Fruit fly (Drosophila melanogaster) whole organism, embryonic: ENCODE measurements around the gene dpr3.

Experiments
- Antp ChIP-seq: fragments of 200-800 bp; sonication (Bioruptor generic); optimal IDR thresholded peaks from 3 replicates; lab custom pipeline; 2016; ENCODE audit warnings: missing biosample characterization, missing genetic modification characterization
- Atf6 ChIP-seq: fragments of 200-800 bp; sonication (Bioruptor generic); IDR thresholded peaks from 2 replicates; pipeline ENCODE4 v1.3.6; 2022; ENCODE audit warnings: missing biosample characterization, missing genetic modification characterization
- CG11723 ChIP-seq: fragments of 200-800 bp; sonication (Bioruptor generic); optimal IDR thresholded peaks from 2 replicates; lab custom pipeline; 2017; ENCODE audit warnings: missing biosample characterization, mild to moderate bottlenecking, missing genetic modification characterization
- CG12769 ChIP-seq: fragments of 200-800 bp; sonication (Bioruptor generic); optimal IDR thresholded peaks from 2 replicates; lab custom pipeline; 2019; ENCODE audit warnings: missing biosample characterization, mild to moderate bottlenecking, missing genetic modification characterization, moderate library complexity
- CG13624 ChIP-seq: fragments of 200-800 bp; sonication (Bioruptor generic); optimal IDR thresholded peaks from 2 replicates; lab custom pipeline; 2016; ENCODE audit warnings: missing biosample characterization, missing genetic modification characterization
- CG14014 ChIP-seq: fragments of 200-800 bp; sonication (Bioruptor generic); IDR thresholded peaks from 2 replicates; pipeline ENCODE4 v1.3.6; 2022; ENCODE audit warnings: missing biosample characterization, missing genetic modification characterization
- CG15514 ChIP-seq: fragments of 200-800 bp; sonication (Bioruptor generic); optimal IDR thresholded peaks from 3 replicates; lab custom pipeline; 2017; ENCODE audit warnings: missing biosample characterization, missing genetic modification characterization, mild to moderate bottlenecking, moderate library complexity, missing genetic modification reagents
- CG16813 ChIP-seq: fragments of 200-800 bp; sonication (Bioruptor generic); IDR thresholded peaks from 3 replicates; pipeline ENCODE4 v1.3.6; 2022; ENCODE audit warnings: missing biosample characterization, missing genetic modification characterization; ENCODE audit not compliant: partially characterized antibody
- CG17359 ChIP-seq: fragments of 200-800 bp; sonication (Bioruptor generic); optimal IDR thresholded peaks from 3 replicates; lab custom pipeline; 2018; ENCODE audit warnings: missing biosample characterization, mild to moderate bottlenecking, missing genetic modification characterization, moderate library complexity
- CG17912 ChIP-seq: fragments of 200-800 bp; sonication (Bioruptor generic); optimal IDR thresholded peaks from 2 replicates; lab custom pipeline; 2018; ENCODE audit warnings: missing biosample characterization, mild to moderate bottlenecking, missing genetic modification characterization
- CG1792 ChIP-seq: fragments of 200-800 bp; sonication (Bioruptor generic); optimal IDR thresholded peaks from 2 replicates; lab custom pipeline; 2016; ENCODE audit warnings: missing biosample characterization, missing genetic modification characterization
- CG2116 ChIP-seq: fragments of 200-800 bp; sonication (Bioruptor generic); optimal IDR thresholded peaks from 3 replicates; lab custom pipeline; 2018; ENCODE audit warnings: missing biosample characterization, mild to moderate bottlenecking, missing genetic modification characterization
- CG2120 ChIP-seq: fragments of 200-800 bp; sonication (Bioruptor generic); optimal IDR thresholded peaks from 3 replicates; lab custom pipeline; 2016; ENCODE audit warnings: missing biosample characterization, missing genetic modification characterization
- CG31365 ChIP-seq: fragments of 200-800 bp; sonication (Bioruptor generic); optimal IDR thresholded peaks from 2 replicates; lab custom pipeline; 2018; ENCODE audit warnings: missing biosample characterization, mild to moderate bottlenecking, missing genetic modification characterization
- CG3407 ChIP-seq: fragments of 200-800 bp; sonication (Bioruptor generic); optimal IDR thresholded peaks from 2 replicates; lab custom pipeline; 2018; ENCODE audit warnings: missing biosample characterization, mild to moderate bottlenecking, missing genetic modification characterization
- CG5953 ChIP-seq: fragments of 200-800 bp; sonication (Bioruptor generic); IDR thresholded peaks from 2 replicates; pipeline ENCODE4 v1.3.6; 2022; ENCODE audit warnings: missing biosample characterization, missing genetic modification characterization
- CG6272 ChIP-seq: fragments of 200-800 bp; sonication (Bioruptor generic); IDR thresholded peaks from 2 replicates; pipeline ENCODE4 v1.3.6; 2022; ENCODE audit warnings: missing biosample characterization, missing genetic modification characterization
- CG9932 ChIP-seq: fragments of 200-800 bp; sonication (Bioruptor generic); IDR thresholded peaks from 2 replicates; pipeline ENCODE4 v1.3.6; 2022; ENCODE audit warnings: missing biosample characterization, missing genetic modification characterization
- Dbx ChIP-seq: fragments of 200-800 bp; sonication (Bioruptor generic); IDR thresholded peaks from 3 replicates; pipeline ENCODE4 v1.3.6; 2022; ENCODE audit warnings: missing biosample characterization, missing genetic modification characterization
- Gug ChIP-seq: fragments of 200-800 bp; sonication (Bioruptor generic); IDR thresholded peaks from 4 replicates; pipeline ENCODE4 v1.3.6; 2022; ENCODE audit warnings: missing biosample characterization, missing genetic modification characterization
- HHEX ChIP-seq: fragments of 200-800 bp; sonication (Bioruptor generic); optimal IDR thresholded peaks from 3 replicates; lab custom pipeline; 2017; ENCODE audit warnings: missing biosample characterization, mild to moderate bottlenecking, missing genetic modification characterization, missing genetic modification reagents
- HLH54F ChIP-seq: fragments of 200-800 bp; sonication (Bioruptor generic); optimal IDR thresholded peaks from 3 replicates; lab custom pipeline; 2016; ENCODE audit warnings: missing biosample characterization, missing genetic modification characterization
- Hey ChIP-seq: fragments of 200-800 bp; sonication (Bioruptor generic); optimal IDR thresholded peaks from 3 replicates; lab custom pipeline; 2018; ENCODE audit warnings: missing biosample characterization, mild to moderate bottlenecking, missing genetic modification characterization
- Hmr ChIP-seq: fragments of 200-800 bp; sonication (Bioruptor generic); optimal IDR thresholded peaks from 3 replicates; lab custom pipeline; 2017; ENCODE audit warnings: mild to moderate bottlenecking, missing biosample characterization, missing genetic modification reagents, missing genetic modification characterization
- Hsf ChIP-seq: fragments of 200-800 bp; sonication (Bioruptor generic); optimal IDR thresholded peaks from 3 replicates; lab custom pipeline; 2016; ENCODE audit warnings: missing biosample characterization, missing genetic modification characterization
- Med ChIP-seq: fragments of 200-800 bp; sonication (Bioruptor generic); peaks from one replicate; lab custom pipeline; 2016; ENCODE audit warnings: missing biosample characterization, missing genetic modification characterization, mild to moderate bottlenecking, inconsistent platforms, moderate library complexity
- Nf-YA ChIP-seq: fragments of 200-800 bp; sonication (Bioruptor generic); IDR thresholded peaks from 2 replicates; pipeline ENCODE4 v1.3.6; 2022; ENCODE audit warnings: missing biosample characterization, missing genetic modification characterization
- Oaz ChIP-seq: fragments of 200-800 bp; sonication (Bioruptor generic); IDR thresholded peaks from 2 replicates; pipeline ENCODE4 v1.3.6; 2022; ENCODE audit warnings: missing biosample characterization, missing genetic modification characterization
- abd-A ChIP-seq: fragments of 200-800 bp; sonication (Bioruptor generic); optimal IDR thresholded peaks from 3 replicates; lab custom pipeline; 2019; ENCODE audit warnings: missing biosample characterization, mild to moderate bottlenecking, missing genetic modification characterization, moderate library complexity
- al ChIP-seq: fragments of 200-800 bp; sonication (Bioruptor generic); IDR thresholded peaks from 2 replicates; pipeline ENCODE4 v1.3.6; 2022; ENCODE audit warnings: missing biosample characterization, missing genetic modification characterization
- bowl ChIP-seq: fragments of 200-800 bp; sonication (Bioruptor generic); IDR thresholded peaks from 2 replicates; pipeline ENCODE4 v1.3.6; 2022; ENCODE audit warnings: missing biosample characterization, missing genetic modification characterization
- bsh ChIP-seq, 2 experiments: fragments of 200-800 bp; sonication (Bioruptor generic); optimal IDR thresholded peaks; 2 replicates each; lab custom pipeline; 2017 to 2018; ENCODE audit warnings: mild to moderate bottlenecking in 2 of 2, missing biosample characterization in 2 of 2, missing genetic modification characterization in 2 of 2, moderate library complexity in 1 of 2
- chm ChIP-seq: fragments of 200-800 bp; sonication (Bioruptor generic); IDR thresholded peaks from 2 replicates; pipeline ENCODE4 v1.3.6; 2022; ENCODE audit warnings: missing biosample characterization, missing genetic modification characterization
- dan ChIP-seq: fragments of 200-800 bp; sonication (Bioruptor generic); IDR thresholded peaks from 2 replicates; pipeline ENCODE4 v1.3.6; 2022; ENCODE audit warnings: missing biosample characterization, missing genetic modification characterization
- dati ChIP-seq: fragments of 200-800 bp; sonication (Bioruptor generic); IDR thresholded peaks from 2 replicates; pipeline ENCODE4 v1.3.6; 2022; ENCODE audit warnings: missing biosample characterization, missing genetic modification characterization
- disco-r ChIP-seq: fragments of 200-800 bp; sonication (Bioruptor generic); optimal IDR thresholded peaks from 2 replicates; lab custom pipeline; 2016; ENCODE audit warnings: missing biosample characterization, missing genetic modification characterization
- dpn ChIP-seq, 2 experiments: fragments of 200-800 bp; sonication (Bioruptor generic); optimal IDR thresholded peaks; 3 replicates each; lab custom pipeline; 2016; ENCODE audit warnings: missing biosample characterization in 2 of 2, missing genetic modification characterization in 2 of 2
- emc ChIP-seq: fragments of 200-800 bp; sonication (Bioruptor generic); optimal IDR thresholded peaks from 2 replicates; lab custom pipeline; 2016; ENCODE audit warnings: missing biosample characterization, missing genetic modification characterization
- exex ChIP-seq: fragments of 200-800 bp; sonication (Bioruptor generic); optimal IDR thresholded peaks from 4 replicates; lab custom pipeline; 2018; ENCODE audit warnings: missing biosample characterization, mild to moderate bottlenecking, missing genetic modification characterization, moderate library complexity
- hb ChIP-seq: fragments of 200-800 bp; sonication (Bioruptor generic); IDR thresholded peaks from 3 replicates; pipeline ENCODE4 v1.3.6; 2022; ENCODE audit warnings: missing biosample characterization, missing genetic modification characterization; ENCODE audit not compliant: partially characterized antibody
- hkb ChIP-seq, 2 experiments: fragments of 200-800 bp in 1 of 2; fragments of >200 bp in 1 of 2; sonication (Bioruptor generic) in 1 of 2; IDR thresholded peaks in 1 of 2; optimal IDR thresholded peaks in 1 of 2; 2 replicates each; pipeline versions ENCODE4 v1.3.6 to Lab custom; 2017 to 2022; ENCODE audit warnings: missing biosample characterization in 1 of 2, missing genetic modification characterization in 1 of 2
- ind ChIP-seq: fragments of 200-800 bp; sonication (Bioruptor generic); optimal IDR thresholded peaks from 3 replicates; lab custom pipeline; 2016; ENCODE audit warnings: missing biosample characterization, missing genetic modification characterization
- maf-S ChIP-seq: fragments of 200-800 bp; sonication (Bioruptor generic); optimal IDR thresholded peaks from 2 replicates; lab custom pipeline; 2016; ENCODE audit warnings: missing biosample characterization, missing genetic modification characterization
- mirr ChIP-seq: fragments of 200-800 bp; sonication (Bioruptor generic); optimal IDR thresholded peaks from 3 replicates; lab custom pipeline; 2018; ENCODE audit warnings: missing biosample characterization, mild to moderate bottlenecking, missing genetic modification characterization
- pan ChIP-seq, 4 experiments: fragments of >200 bp in 3 of 4; fragments of 200-800 bp in 1 of 4; sonication (Bioruptor generic) in 1 of 4; optimal IDR thresholded peaks in 3 of 4; IDR thresholded peaks in 1 of 4; 2 replicates each; pipeline versions ENCODE4 v1.3.6 to Lab custom; 2017 to 2022; ENCODE audit warnings: missing biosample characterization in 2 of 4, missing genetic modification characterization in 2 of 4, mixed read lengths in 1 of 4
- run ChIP-seq: fragments of 200-800 bp; sonication (Bioruptor generic); optimal IDR thresholded peaks from 3 replicates; lab custom pipeline; 2018; ENCODE audit warnings: missing biosample characterization, mild to moderate bottlenecking, missing genetic modification characterization
- usp ChIP-seq: fragments of >200 bp; optimal IDR thresholded peaks from 2 replicates; lab custom pipeline; 2017; ENCODE audit warnings: missing biosample characterization, missing genetic modification characterization
- vnd ChIP-seq: fragments of 200-800 bp; sonication (Bioruptor generic); IDR thresholded peaks from 3 replicates; pipeline ENCODE4 v1.3.6; 2022; ENCODE audit warnings: missing biosample characterization, missing genetic modification characterization; ENCODE audit not compliant: partially characterized antibody
- z ChIP-seq: fragments of 200-800 bp; sonication (Bioruptor generic); IDR thresholded peaks from 3 replicates; pipeline ENCODE4 v1.3.6; 2022; ENCODE audit warnings: missing biosample characterization, missing genetic modification characterization
- zen ChIP-seq: fragments of 200-800 bp; sonication (Bioruptor generic); optimal IDR thresholded peaks from 3 replicates; lab custom pipeline; 2018; ENCODE audit warnings: missing biosample characterization, mild to moderate bottlenecking, missing genetic modification characterization, moderate library complexity

dpr3 gene

dm6 chr2L:2133009-2133408, 23.3 kb upstream of the dpr3 start (continued):
- TF ChIP-seq exex = peak; percentile 64
- no peak for TF ChIP-seq hb (GFP tag; lab: Robert Waterston, UW)
- TF ChIP-seq dati = no peak
- no peak for TF ChIP-seq chm (GFP tag; lab: Robert Waterston, UW)
- TF ChIP-seq dan (GFP tag; lab: Robert Waterston, UW) = no peak
- no peak for TF ChIP-seq usp (GFP tag; lab: Kevin White, UChicago)
- TF ChIP-seq emc (GFP tag; lab: Kevin White, UChicago) = no peak
- TF ChIP-seq CG9932 (GFP tag; lab: Robert Waterston, UW) = peak; percentile 23; the same call in 1 of the 2 replicates
- no peak for TF ChIP-seq Oaz (GFP tag; lab: Robert Waterston, UW)
- TF ChIP-seq hkb (optimal IDR thresholded peaks at IDR 0.05; lab: Kevin White, UChicago) = no peak
- TF ChIP-seq hkb (GFP tag; IDR thresholded peaks at IDR 0.05; lab: Robert Waterston, UW) = peak; percentile 32; the same call in 1 of the 2 replicates
- TF ChIP-seq CG6272 (GFP tag; lab: Robert Waterston, UW) = no peak
- TF ChIP-seq disco-r = peak; percentile 0
- no peak for TF ChIP-seq CG2116 (GFP tag; lab: Kevin White, UChicago)
- TF ChIP-seq ind = peak; percentile 26
- no peak for TF ChIP-seq CG17912
- no peak for TF ChIP-seq CG31365
- no peak for TF ChIP-seq pan (optimal IDR thresholded peaks at IDR 0.05; lab: Kevin White, UChicago)
- peak in 1 of 2 experiments; percentile 22 for TF ChIP-seq pan (GFP tag; optimal IDR thresholded peaks at IDR 0.05 in 1 of 2, IDR thresholded peaks at IDR 0.05 in 1 of 2)
- TF ChIP-seq vnd (GFP tag; lab: Robert Waterston, UW) = no peak
- no peak for TF ChIP-seq maf-S (GFP tag; lab: Kevin White, UChicago)
- TF ChIP-seq CG3407 = no peak
- no peak for TF ChIP-seq bsh (GFP tag; optimal IDR thresholded peaks at IDR 0.05; lab: Kevin White, UChicago)
- peak; percentile 24 for TF ChIP-seq CG13624
- TF ChIP-seq z = no peak
- peak; percentile 45 for TF ChIP-seq Hmr (GFP tag; lab: Kevin White, UChicago)
- peak; percentile 64 for TF ChIP-seq run (tag; lab: Kevin White, UChicago)
- peak; percentile 64 for TF ChIP-seq CG2120 (GFP tag; lab: Kevin White, UChicago)
- TF ChIP-seq CG1792 (GFP tag; lab: Kevin White, UChicago) = peak; percentile 46
- TF ChIP-seq Hey (tag; lab: Kevin White, UChicago) = no peak
- TF ChIP-seq Gug (GFP tag; lab: Robert Waterston, UW) = peak; percentile 27; the same call in 1 of the 4 replicates
- TF ChIP-seq zen (tag; lab: Kevin White, UChicago) = no peak
- no peak for TF ChIP-seq CG16813
- TF ChIP-seq Nf-YA (GFP tag; lab: Robert Waterston, UW) = no peak
- TF ChIP-seq CG11723 (GFP tag; lab: Kevin White, UChicago) = no peak
- no peak for TF ChIP-seq Dbx
- TF ChIP-seq al (GFP tag; lab: Robert Waterston, UW) = no peak
- TF ChIP-seq CG15514 (GFP tag; lab: Kevin White, UChicago) = peak; percentile 15
- no peak for TF ChIP-seq abd-A (tag; lab: Kevin White, UChicago)
- peak; percentile 17; the same call in 1 of the 2 replicates for TF ChIP-seq CG14014 (GFP tag; lab: Robert Waterston, UW)
- TF ChIP-seq CG17359 = no peak
- peak; percentile 23 for TF ChIP-seq HLH54F (GFP tag; lab: Kevin White, UChicago)
- peak; percentile 43; the same call in 1 of the 2 replicates for TF ChIP-seq Atf6 (GFP tag; lab: Robert Waterston, UW)
- peak; percentile 19 to 24 for TF ChIP-seq dpn (GFP tag; optimal IDR thresholded peaks at IDR 0.05; lab: Kevin White, UChicago)
- peak; percentile 1 for TF ChIP-seq Hsf (GFP tag; lab: Kevin White, UChicago)
- TF ChIP-seq mirr (GFP tag; lab: Kevin White, UChicago) = peak; percentile 32
- TF ChIP-seq CG12769 (tag; lab: Kevin White, UChicago) = peak; percentile 29
- TF ChIP-seq CG5953 = no peak
- peak; percentile 5 for TF ChIP-seq HHEX
- TF ChIP-seq Med (GFP tag; lab: Kevin White, UChicago) = peak; percentile 84
- TF ChIP-seq bowl (GFP tag; lab: Robert Waterston, UW) = no peak
- TF ChIP-seq Antp (GFP tag; lab: Kevin White, UChicago) = peak; percentile 8
